Worm (Caenorhabditis elegans) whole organism, L4/young adult: ENCODE results near the gene C05C10.8.

ENCODE experiments used
- W03F9.2 ChIP-seq: fragments of 150-350 bp; optimal IDR thresholded peaks from 2 replicates; lab custom pipeline; 2014; ENCODE audit warnings: missing biosample characterization, missing genetic modification characterization
- him-1 ChIP-seq: sonication (generic microtip); optimal IDR thresholded peaks from 2 replicates; lab custom pipeline; 2016; ENCODE audit warnings: missing genotype, missing genetic modification reagents, missing genetic modification characterization, missing compliant biosample characterization

ce11 chrII:9931476-9931875 lies 13.7 kb upstream of the C05C10.8 start, which contains the start of gene pho-11:
- TF ChIP-seq him-1 = no peak
- no peak for TF ChIP-seq W03F9.2 (tag; lab: Kevin White, UChicago)
